Fruit fly (Drosophila melanogaster) whole organism, embryonic: ENCODE data around the gene Hexo2.

Source experiments
- Awh ChIP-seq: fragments of 200-800 bp; sonication (Bioruptor generic); IDR thresholded peaks from 2 replicates; pipeline ENCODE4, ENCODE4 v1.3.6; 2022; ENCODE audit warnings: missing biosample characterization, missing genetic modification characterization
- Bdp1 ChIP-seq: fragments of 200-800 bp; sonication (Bioruptor generic); optimal IDR thresholded peaks from 3 replicates; lab custom pipeline; 2016; ENCODE audit warnings: missing biosample characterization, missing genetic modification characterization
- Bgb ChIP-seq: fragments of 200-800 bp; sonication (Bioruptor generic); IDR thresholded peaks from 2 replicates; pipeline ENCODE4 v1.3.6; 2022; ENCODE audit warnings: missing biosample characterization, missing genetic modification characterization; ENCODE audit not compliant: partially characterized antibody
- Blimp-1 ChIP-seq: fragments of 200-800 bp; sonication (Bioruptor generic); optimal IDR thresholded peaks from 3 replicates; lab custom pipeline; 2018; ENCODE audit warnings: missing biosample characterization, missing genetic modification characterization, mild to moderate bottlenecking, moderate library complexity, missing genetic modification reagents
- CG10654 ChIP-seq: fragments of 200-800 bp; sonication (Bioruptor generic); optimal IDR thresholded peaks from 2 replicates; lab custom pipeline; 2016; ENCODE audit warnings: missing biosample characterization, missing genetic modification characterization
- CG12769 ChIP-seq: fragments of 200-800 bp; sonication (Bioruptor generic); optimal IDR thresholded peaks from 2 replicates; lab custom pipeline; 2019; ENCODE audit warnings: missing biosample characterization, mild to moderate bottlenecking, missing genetic modification characterization, moderate library complexity
- CG13424 ChIP-seq: fragments of 200-800 bp; sonication (Bioruptor generic); optimal IDR thresholded peaks from 2 replicates; lab custom pipeline; 2019; ENCODE audit warnings: missing biosample characterization, mild to moderate bottlenecking, missing genetic modification characterization, moderate library complexity
- CG13624 ChIP-seq: fragments of 200-800 bp; sonication (Bioruptor generic); optimal IDR thresholded peaks from 2 replicates; lab custom pipeline; 2016; ENCODE audit warnings: missing biosample characterization, missing genetic modification characterization
- CG13775 ChIP-seq: fragments of 200-800 bp; sonication (Bioruptor generic); optimal IDR thresholded peaks from 3 replicates; lab custom pipeline; 2017; ENCODE audit warnings: missing biosample characterization, mild to moderate bottlenecking, missing genetic modification characterization
- CG14050 ChIP-seq: fragments of 200-800 bp; sonication (Bioruptor generic); IDR thresholded peaks from 3 replicates; pipeline ENCODE4 v1.3.6; 2022; ENCODE audit warnings: missing biosample characterization, missing genetic modification characterization
- CG14860 ChIP-seq: fragments of 200-800 bp; sonication (Bioruptor generic); IDR thresholded peaks from 3 replicates; pipeline ENCODE4 v1.3.6; 2022; ENCODE audit warnings: missing biosample characterization, missing genetic modification characterization; ENCODE audit not compliant: partially characterized antibody
- CG15073 ChIP-seq: fragments of 200-800 bp; sonication (Bioruptor generic); optimal IDR thresholded peaks from 2 replicates; lab custom pipeline; 2016; ENCODE audit warnings: missing biosample characterization, missing genetic modification characterization
- CG16813 ChIP-seq: fragments of 200-800 bp; sonication (Bioruptor generic); IDR thresholded peaks from 3 replicates; pipeline ENCODE4 v1.3.6; 2022; ENCODE audit warnings: missing biosample characterization, missing genetic modification characterization; ENCODE audit not compliant: partially characterized antibody
- CG2712 ChIP-seq: fragments of 200-800 bp; optimal IDR thresholded peaks from 3 replicates; lab custom pipeline; 2019; ENCODE audit warnings: missing biosample characterization, mild to moderate bottlenecking, missing genetic modification characterization, moderate library complexity
- CG2889 ChIP-seq: fragments of 200-800 bp; sonication (Bioruptor generic); IDR thresholded peaks from 3 replicates; pipeline ENCODE4 v1.3.6; 2022; ENCODE audit warnings: missing biosample characterization, missing genetic modification characterization
- CG34422 ChIP-seq: fragments of 200-800 bp; sonication (Bioruptor generic); IDR thresholded peaks from 3 replicates; pipeline ENCODE4 v1.3.6; 2022; ENCODE audit warnings: missing biosample characterization, missing genetic modification characterization
- CG3838 ChIP-seq: fragments of 200-800 bp; sonication (Bioruptor generic); optimal IDR thresholded peaks from 3 replicates; lab custom pipeline; 2016; ENCODE audit warnings: missing biosample characterization, missing genetic modification characterization
- CG4707 ChIP-seq: fragments of 200-800 bp; sonication (Bioruptor generic); optimal IDR thresholded peaks from 2 replicates; lab custom pipeline; 2018; ENCODE audit warnings: missing biosample characterization, mild to moderate bottlenecking, missing genetic modification characterization, moderate library complexity
- CG4730 ChIP-seq: fragments of 200-800 bp; sonication (Bioruptor generic); IDR thresholded peaks from 2 replicates; pipeline ENCODE4 v1.3.6; 2022; ENCODE audit warnings: missing biosample characterization, missing genetic modification characterization
- CG8944 ChIP-seq: fragments of 200-800 bp; sonication (Bioruptor generic); optimal IDR thresholded peaks from 3 replicates; lab custom pipeline; 2016; ENCODE audit warnings: missing biosample characterization, missing genetic modification characterization
- Chrac-16 ChIP-seq: fragments of 200-800 bp; sonication (Bioruptor generic); optimal IDR thresholded peaks from 3 replicates; lab custom pipeline; 2016; ENCODE audit warnings: missing biosample characterization, missing genetic modification characterization
- CoRest ChIP-seq: fragments of 200-800 bp; sonication (Bioruptor generic); optimal IDR thresholded peaks from 3 replicates; lab custom pipeline; 2018; ENCODE audit warnings: missing biosample characterization, mild to moderate bottlenecking, missing genetic modification characterization, moderate library complexity
- Deaf1 ChIP-seq: fragments of 200-800 bp; optimal IDR thresholded peaks from 3 replicates; lab custom pipeline; 2019; ENCODE audit warnings: missing biosample characterization, mild to moderate bottlenecking, missing genetic modification characterization, moderate library complexity
- Dp ChIP-seq: fragments of 200-800 bp; sonication (Bioruptor generic); optimal IDR thresholded peaks from 2 replicates; lab custom pipeline; 2018; ENCODE audit warnings: missing biosample characterization, mild to moderate bottlenecking, missing genetic modification characterization, moderate library complexity
- HLH4C ChIP-seq: fragments of 200-800 bp; sonication (Bioruptor generic); IDR thresholded peaks from 3 replicates; pipeline ENCODE4 v1.3.6; 2022; ENCODE audit warnings: missing biosample characterization, missing genetic modification characterization; ENCODE audit not compliant: partially characterized antibody
- HLH54F ChIP-seq: fragments of 200-800 bp; sonication (Bioruptor generic); optimal IDR thresholded peaks from 3 replicates; lab custom pipeline; 2016; ENCODE audit warnings: missing biosample characterization, missing genetic modification characterization
- Mrtf ChIP-seq: fragments of 200-800 bp; sonication (Bioruptor generic); IDR thresholded peaks from 3 replicates; pipeline ENCODE4 v1.3.6; 2022; ENCODE audit warnings: missing biosample characterization, missing genetic modification characterization
- NC2β ChIP-seq: fragments of 200-800 bp; sonication (Bioruptor generic); optimal IDR thresholded peaks from 2 replicates; lab custom pipeline; 2016; ENCODE audit warnings: missing biosample characterization, missing genetic modification characterization
- Nf-YB ChIP-seq: fragments of 200-800 bp; sonication (Bioruptor generic); optimal IDR thresholded peaks from 3 replicates; lab custom pipeline; 2019; ENCODE audit warnings: missing biosample characterization, mild to moderate bottlenecking, missing genetic modification characterization, moderate library complexity
- Nf-YC ChIP-seq: fragments of 200-800 bp; optimal IDR thresholded peaks from 3 replicates; lab custom pipeline; 2019; ENCODE audit warnings: missing biosample characterization, mild to moderate bottlenecking, missing genetic modification characterization, moderate library complexity
- Oaz ChIP-seq: fragments of 200-800 bp; sonication (Bioruptor generic); IDR thresholded peaks from 2 replicates; pipeline ENCODE4 v1.3.6; 2022; ENCODE audit warnings: missing biosample characterization, missing genetic modification characterization
- Taf1 ChIP-seq: fragments of 200-800 bp; sonication (Bioruptor generic); IDR thresholded peaks from 2 replicates; pipeline ENCODE4 v1.3.6; 2022; ENCODE audit warnings: missing biosample characterization, missing genetic modification characterization
- Xrp1 ChIP-seq: fragments of 200-800 bp; sonication (Bioruptor generic); IDR thresholded peaks from 2 replicates; pipeline ENCODE4 v1.3.6; 2022; ENCODE audit warnings: missing biosample characterization, missing genetic modification characterization
- bcd ChIP-seq: fragments of 200-800 bp; sonication (Bioruptor generic); optimal IDR thresholded peaks from 2 replicates; lab custom pipeline; 2017; ENCODE audit warnings: missing biosample characterization, mild to moderate bottlenecking, missing genetic modification characterization
- caup ChIP-seq: fragments of 200-800 bp; sonication (Bioruptor generic); optimal IDR thresholded peaks from 3 replicates; lab custom pipeline; 2017; ENCODE audit warnings: missing biosample characterization, mild to moderate bottlenecking, missing genetic modification characterization, moderate library complexity; ENCODE audit not compliant: severe bottlenecking
- chinmo ChIP-seq: fragments of 200-800 bp; sonication (Bioruptor generic); IDR thresholded peaks from 4 replicates; pipeline ENCODE4 v1.3.6; 2022; ENCODE audit warnings: missing biosample characterization, missing genetic modification characterization; ENCODE audit not compliant: partially characterized antibody
- ci ChIP-seq: fragments of 200-800 bp; sonication (Bioruptor generic); IDR thresholded peaks from 3 replicates; pipeline ENCODE4 v1.3.6; 2022; ENCODE audit warnings: missing biosample characterization, missing genetic modification characterization
- croc ChIP-seq: fragments of 200-800 bp; sonication (Bioruptor generic); conservative IDR thresholded peaks from 3 replicates; pipeline ENCODE4 v1.3.6; 2022; ENCODE audit warnings: missing biosample characterization, missing genetic modification characterization
- da ChIP-seq: fragments of 200-800 bp; sonication (Bioruptor generic); optimal IDR thresholded peaks from 2 replicates; lab custom pipeline; 2016; ENCODE audit warnings: missing biosample characterization, missing genetic modification characterization
- en ChIP-seq: fragments of 200-800 bp; sonication (Bioruptor generic); optimal IDR thresholded peaks from 2 replicates; lab custom pipeline; 2016; ENCODE audit warnings: missing biosample characterization, missing genetic modification characterization
- gem ChIP-seq: fragments of 200-800 bp; sonication (Bioruptor generic); optimal IDR thresholded peaks from 2 replicates; lab custom pipeline; 2019; ENCODE audit warnings: missing biosample characterization, mild to moderate bottlenecking, missing genetic modification characterization, moderate library complexity
- klu ChIP-seq: fragments of 200-800 bp; sonication (Bioruptor generic); IDR thresholded peaks from 2 replicates; pipeline ENCODE4 v1.3.6; 2022; ENCODE audit warnings: missing biosample characterization, missing genetic modification characterization
- lmd ChIP-seq: fragments of 200-800 bp; sonication (Bioruptor generic); IDR thresholded peaks from 2 replicates; pipeline ENCODE4 v1.3.6; 2022; ENCODE audit warnings: missing biosample characterization, missing genetic modification characterization
- lola ChIP-seq, 3 experiments: fragments of >200 bp in 2 of 3; fragments of 200-800 bp in 1 of 3; sonication (Bioruptor generic) in 1 of 3; optimal IDR thresholded peaks; 2 replicates each; lab custom pipeline; 2017 to 2019; ENCODE audit warnings: missing biosample characterization in 3 of 3, missing genetic modification characterization in 3 of 3, mild to moderate bottlenecking in 1 of 3, moderate library complexity in 1 of 3
- nom ChIP-seq: fragments of 200-800 bp; sonication (Bioruptor generic); optimal IDR thresholded peaks from 2 replicates; lab custom pipeline; 2017; ENCODE audit warnings: missing biosample characterization, missing genetic modification characterization, mild to moderate bottlenecking, moderate library complexity, missing genetic modification reagents
- pita ChIP-seq: fragments of 200-800 bp; sonication (Bioruptor generic); optimal IDR thresholded peaks from 2 replicates; lab custom pipeline; 2017; ENCODE audit warnings: missing biosample characterization, mild to moderate bottlenecking, missing genetic modification characterization
- sna ChIP-seq: fragments of 200-800 bp; sonication (Bioruptor generic); IDR thresholded peaks from 2 replicates; pipeline ENCODE4 v1.3.6; 2022; ENCODE audit warnings: missing biosample characterization, missing genetic modification characterization; ENCODE audit not compliant: partially characterized antibody
- tin ChIP-seq: fragments of 200-800 bp; sonication (Bioruptor generic); optimal IDR thresholded peaks from 3 replicates; lab custom pipeline; 2016; ENCODE audit warnings: missing biosample characterization, missing genetic modification characterization
- vvl ChIP-seq: fragments of 200-800 bp; sonication (Bioruptor generic); IDR thresholded peaks from 2 replicates; pipeline ENCODE4 v1.3.6; 2022; ENCODE audit warnings: missing biosample characterization, missing genetic modification characterization
- zen2 ChIP-seq: fragments of 200-800 bp; sonication (Bioruptor generic); IDR thresholded peaks from 3 replicates; pipeline ENCODE4 v1.3.6; 2022; ENCODE audit warnings: missing biosample characterization, missing genetic modification characterization; ENCODE audit not compliant: partially characterized antibody

Gene Hexo2

dm6 chrX:8723393-8723987 lies 14.0 kb downstream of the Hexo2 start (continued):
- no peak for TF ChIP-seq Deaf1 (tag; lab: Kevin White, UChicago)
- TF ChIP-seq Taf1 (GFP tag; lab: Robert Waterston, UW) = no peak
- TF ChIP-seq CG16813 (GFP tag; lab: Robert Waterston, UW) = no peak
- peak; percentile 46; the same call in 1 of the 3 replicates for TF ChIP-seq ci
- no peak for TF ChIP-seq CG14050 (GFP tag; lab: Robert Waterston, UW)
- no peak for TF ChIP-seq CG8944 (GFP tag; lab: Kevin White, UChicago)
- TF ChIP-seq CG2889 (GFP tag; lab: Robert Waterston, UW) = no peak
- no peak for TF ChIP-seq CG10654 (GFP tag; lab: Kevin White, UChicago)
- TF ChIP-seq HLH4C (GFP tag; lab: Robert Waterston, UW) = no peak
- peak; percentile 31 for TF ChIP-seq Blimp-1
- TF ChIP-seq Chrac-16 = no peak
- TF ChIP-seq Nf-YC (tag; lab: Kevin White, UChicago) = no peak
- no peak for TF ChIP-seq da (GFP tag; lab: Kevin White, UChicago)
- TF ChIP-seq bcd (GFP tag; lab: Kevin White, UChicago) = no peak
- TF ChIP-seq pita (GFP tag; lab: Kevin White, UChicago) = no peak
- no peak for TF ChIP-seq zen2 (GFP tag; lab: Robert Waterston, UW)
- TF ChIP-seq vvl (GFP tag; lab: Robert Waterston, UW) = no peak
- TF ChIP-seq caup (GFP tag; lab: Kevin White, UChicago) = no peak
- TF ChIP-seq CG12769 (tag; lab: Kevin White, UChicago) = no peak
- no peak for TF ChIP-seq CG13624
- peak; percentile 5 for TF ChIP-seq CG13424 (tag; lab: Kevin White, UChicago)
- peak; percentile 48 for TF ChIP-seq gem (tag; lab: Kevin White, UChicago)
- peak; percentile 55 for TF ChIP-seq Xrp1
- no peak for TF ChIP-seq CG4730 (GFP tag; lab: Robert Waterston, UW)
- TF ChIP-seq CoRest = peak; percentile 11
- no peak for TF ChIP-seq CG4707 (GFP tag; lab: Kevin White, UChicago)
- no peak for TF ChIP-seq chinmo
- 0 out of 3 replicates have a peak, but pooled peaks have one; percentile 16 for TF ChIP-seq croc (GFP tag; lab: Robert Waterston, UW)
- no peak for TF ChIP-seq NC2β (GFP tag; lab: Kevin White, UChicago)
- no peak for TF ChIP-seq Dp
- no peak for TF ChIP-seq Nf-YB (GFP tag; lab: Kevin White, UChicago)
- TF ChIP-seq sna (GFP tag; lab: Robert Waterston, UW) = no peak
- no peak for TF ChIP-seq Bdp1
- TF ChIP-seq CG3838 = no peak
- TF ChIP-seq klu (GFP tag; lab: Robert Waterston, UW) = no peak
- no peak for TF ChIP-seq Bgb (GFP tag; lab: Robert Waterston, UW)
- no peak for TF ChIP-seq nom
- no peak for TF ChIP-seq CG15073 (GFP tag; lab: Kevin White, UChicago)
- TF ChIP-seq Mrtf (GFP tag; lab: Robert Waterston, UW) = no peak
- TF ChIP-seq CG13775 (GFP tag; lab: Kevin White, UChicago) = no peak
- TF ChIP-seq CG14860 (GFP tag; lab: Robert Waterston, UW) = no peak
- peak; percentile 42 for TF ChIP-seq CG2712 (tag; lab: Kevin White, UChicago)
- no peak for TF ChIP-seq tin
- TF ChIP-seq Awh (GFP tag; lab: Robert Waterston, UW) = no peak
- no peak for TF ChIP-seq en
- TF ChIP-seq HLH54F (GFP tag; lab: Kevin White, UChicago) = no peak
- TF ChIP-seq Oaz = no peak
- TF ChIP-seq CG34422 (GFP tag; lab: Robert Waterston, UW) = no peak
- peak in 1 of 3 experiments; percentile 36 for TF ChIP-seq lola (GFP tag; optimal IDR thresholded peaks at IDR 0.05; lab: Kevin White, UChicago)
- TF ChIP-seq lmd = no peak
